ENCODE assay signal across 1 fruit fly cellular context in the genomic region with DNA sequence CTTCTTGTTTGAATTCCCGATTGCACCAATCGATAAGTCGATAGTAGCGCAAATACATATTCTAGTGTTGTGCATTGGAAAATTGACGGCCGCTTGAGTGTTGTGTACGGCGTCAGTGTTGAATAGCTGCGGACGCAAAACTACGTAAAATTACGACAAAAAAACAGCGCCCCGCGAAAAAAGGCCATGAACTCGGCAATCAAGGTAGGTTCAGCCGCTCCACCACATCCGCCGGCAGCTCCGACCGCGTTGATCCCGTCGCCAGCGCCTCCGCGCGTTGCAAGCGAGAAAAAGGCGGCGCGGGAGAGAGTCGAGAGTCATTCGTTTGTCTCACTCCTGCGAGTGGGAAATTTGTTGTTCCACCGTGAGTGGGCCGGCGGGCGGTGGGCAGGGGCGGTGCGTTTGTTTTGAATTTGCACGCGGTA.
TF ChIP-seq lines count a peak whose summit lies in the region.

A gene (plus strand): TSS at position 95 of the 425 bp plus-strand sequence.

TF ChIP-seq in whole organism, embryonic, 481 proteins besides CTCF, POLR2A, EP300 and RAD21 (continued from another document and continues in another):
- peak; percentile 74 for TF ChIP-seq lbe (GFP tag; optimal IDR thresholded peaks at IDR 0.05; lab: Kevin White, UChicago)
- no peak for TF ChIP-seq CG11504 (tag; optimal IDR thresholded peaks at IDR 0.05; lab: Kevin White, UChicago)
- peak; percentile 76 for TF ChIP-seq maf-S (GFP tag; optimal IDR thresholded peaks at IDR 0.05; lab: Kevin White, UChicago)
- TF ChIP-seq CG14667 (GFP tag; IDR thresholded peaks at IDR 0.05; lab: Robert Waterston, UW): no peak
- TF ChIP-seq Vsx1 (GFP tag; optimal IDR thresholded peaks at IDR 0.05; lab: Kevin White, UChicago): no peak
- peak; percentile 91 for TF ChIP-seq YL-1 (GFP tag; optimal IDR thresholded peaks at IDR 0.05; lab: Kevin White, UChicago)
- 0 out of 2 replicates have a peak, but pooled peaks have one; percentile 40 for TF ChIP-seq stc (GFP tag; IDR thresholded peaks at IDR 0.05; lab: Robert Waterston, UW)
- peak; percentile 57 for TF ChIP-seq NC2α (GFP tag; optimal IDR thresholded peaks at IDR 0.05; lab: Kevin White, UChicago)
- no peak for TF ChIP-seq Optix (GFP tag; IDR thresholded peaks at IDR 0.05; lab: Robert Waterston, UW)
- peak; percentile 86 for TF ChIP-seq CG34224 (GFP tag; IDR thresholded peaks at IDR 0.05; lab: Robert Waterston, UW; ENCODE audit: partially characterized antibody)
- no peak for TF ChIP-seq exex (tag; optimal IDR thresholded peaks at IDR 0.05; lab: Kevin White, UChicago)
- TF ChIP-seq CG7928 (GFP tag; optimal IDR thresholded peaks at IDR 0.05; lab: Kevin White, UChicago): no peak
- peak; percentile 36; the same call in 2 of the 3 replicates for TF ChIP-seq CG14050 (GFP tag; IDR thresholded peaks at IDR 0.05; lab: Robert Waterston, UW)
- TF ChIP-seq CG9932 (GFP tag; IDR thresholded peaks at IDR 0.05; lab: Robert Waterston, UW): peak; percentile 85
- no peak for TF ChIP-seq HLHmδ (GFP tag; optimal IDR thresholded peaks at IDR 0.05; lab: Kevin White, UChicago)
- no peak for TF ChIP-seq CG1233 (GFP tag; optimal IDR thresholded peaks at IDR 0.05; lab: Kevin White, UChicago)
- TF ChIP-seq row (GFP tag; IDR thresholded peaks at IDR 0.05; lab: Robert Waterston, UW): peak; percentile 22; the same call in 1 of the 3 replicates
- TF ChIP-seq Rfx (GFP tag; IDR thresholded peaks at IDR 0.05; lab: Robert Waterston, UW): peak; percentile 87
- no peak for TF ChIP-seq fru (optimal IDR thresholded peaks at IDR 0.05; lab: Kevin White, UChicago)
- no peak; the same call in 1 of the 2 replicates for TF ChIP-seq bowl (GFP tag; IDR thresholded peaks at IDR 0.05; lab: Robert Waterston, UW)
- TF ChIP-seq MBD-R2 (GFP tag; IDR thresholded peaks at IDR 0.05; lab: Robert Waterston, UW): peak; percentile 88
- TF ChIP-seq CG15514 (GFP tag; optimal IDR thresholded peaks at IDR 0.05; lab: Kevin White, UChicago): peak; percentile 86
- TF ChIP-seq CG18619 (GFP tag; optimal IDR thresholded peaks at IDR 0.05; lab: Kevin White, UChicago): peak; percentile 43
- TF ChIP-seq ttk (GFP tag; IDR thresholded peaks at IDR 0.05; lab: Robert Waterston, UW): no peak
- TF ChIP-seq PHDP (tag; optimal IDR thresholded peaks at IDR 0.05; lab: Kevin White, UChicago): peak; percentile 56
- no peak for TF ChIP-seq cato (GFP tag; optimal IDR thresholded peaks at IDR 0.05; lab: Kevin White, UChicago; ENCODE audit: borderline replicate concordance)
- TF ChIP-seq ham (GFP tag; IDR thresholded peaks at IDR 0.05; lab: Robert Waterston, UW): no peak
- TF ChIP-seq Med (GFP tag; lab: Kevin White, UChicago): peak; percentile 98
- TF ChIP-seq nerfin-1 (tag; optimal IDR thresholded peaks at IDR 0.05; lab: Kevin White, UChicago): peak; percentile 52
- peak; percentile 59 for TF ChIP-seq unc-4 (GFP tag; IDR thresholded peaks at IDR 0.05; lab: Robert Waterston, UW; ENCODE audit: partially characterized antibody)
- TF ChIP-seq insv (GFP tag; optimal IDR thresholded peaks at IDR 0.05; lab: Kevin White, UChicago): no peak
- TF ChIP-seq Sox102F (GFP tag; optimal IDR thresholded peaks at IDR 0.05; lab: Kevin White, UChicago): no peak
- TF ChIP-seq CG6813 (GFP tag; optimal IDR thresholded peaks at IDR 0.05; lab: Kevin White, UChicago): no peak
- no peak for TF ChIP-seq CG15479 (GFP tag; optimal IDR thresholded peaks at IDR 0.05; lab: Kevin White, UChicago)
- TF ChIP-seq zfh2 (GFP tag; optimal IDR thresholded peaks at IDR 0.05; lab: Kevin White, UChicago): peak; percentile 88
- TF ChIP-seq sim (GFP tag; IDR thresholded peaks at IDR 0.05; lab: Robert Waterston, UW): no peak
- peak; percentile 41 for TF ChIP-seq CG18476 (GFP tag; optimal IDR thresholded peaks at IDR 0.05; lab: Kevin White, UChicago)
- TF ChIP-seq CG9727 (GFP tag; optimal IDR thresholded peaks at IDR 0.05; lab: Kevin White, UChicago): no peak
- peak; percentile 0 for TF ChIP-seq Dek (tag; optimal IDR thresholded peaks at IDR 0.05; lab: Kevin White, UChicago)
- peak; percentile 75 to 82 for TF ChIP-seq dpn (GFP tag; optimal IDR thresholded peaks at IDR 0.05; lab: Kevin White, UChicago)
- no peak for TF ChIP-seq D19B (GFP tag; optimal IDR thresholded peaks at IDR 0.05; lab: Kevin White, UChicago)
- no peak for TF ChIP-seq prd (optimal IDR thresholded peaks at IDR 0.05; lab: Kevin White, UChicago)
- peak; percentile 56; the same call in 2 of the 3 replicates for TF ChIP-seq prd (GFP tag; IDR thresholded peaks at IDR 0.05; lab: Robert Waterston, UW)
- peak; percentile 34 for TF ChIP-seq az2 (GFP tag; optimal IDR thresholded peaks at IDR 0.05; lab: Kevin White, UChicago)
- peak; percentile 65 for TF ChIP-seq CG3163 (GFP tag; optimal IDR thresholded peaks at IDR 0.05; lab: Kevin White, UChicago)
- TF ChIP-seq CG10321 (GFP tag; IDR thresholded peaks at IDR 0.05; lab: Robert Waterston, UW): no peak
- TF ChIP-seq h (optimal IDR thresholded peaks at IDR 0.05; lab: Kevin White, UChicago): no peak
- TF ChIP-seq CG34422 (GFP tag; IDR thresholded peaks at IDR 0.05; lab: Robert Waterston, UW): peak; percentile 43; the same call in 1 of the 3 replicates
- TF ChIP-seq CrebB (tag; optimal IDR thresholded peaks at IDR 0.05; lab: Kevin White, UChicago): no peak
- TF ChIP-seq Sox100B (GFP tag; optimal IDR thresholded peaks at IDR 0.05; lab: Kevin White, UChicago): no peak
- TF ChIP-seq B-H2 (GFP tag; optimal IDR thresholded peaks at IDR 0.05; lab: Kevin White, UChicago): peak; percentile 77
- peak; percentile 71 for TF ChIP-seq hbn (GFP tag; IDR thresholded peaks at IDR 0.05; lab: Robert Waterston, UW; ENCODE audit: partially characterized antibody)
- TF ChIP-seq Ets65A (GFP tag; lab: Kevin White, UChicago): peak; percentile 98
- TF ChIP-seq CG6254 (GFP tag; optimal IDR thresholded peaks at IDR 0.05; lab: Kevin White, UChicago): no peak
- TF ChIP-seq CG10565 (GFP tag; optimal IDR thresholded peaks at IDR 0.05; lab: Kevin White, UChicago): no peak
- no peak for TF ChIP-seq grn (GFP tag; optimal IDR thresholded peaks at IDR 0.05; lab: Kevin White, UChicago)
- TF ChIP-seq slou (GFP tag; optimal IDR thresholded peaks at IDR 0.05; lab: Kevin White, UChicago): peak; percentile 17
- no peak for TF ChIP-seq CG7745 (tag; optimal IDR thresholded peaks at IDR 0.05; lab: Kevin White, UChicago)
- TF ChIP-seq CG17361 (GFP tag; IDR thresholded peaks at IDR 0.05; lab: Robert Waterston, UW): peak; percentile 40; the same call in 2 of the 3 replicates
- no peak for TF ChIP-seq CG2678 (tag; optimal IDR thresholded peaks at IDR 0.05; lab: Kevin White, UChicago)
- peak; percentile 67 for TF ChIP-seq CG1603 (tag; optimal IDR thresholded peaks at IDR 0.05; lab: Kevin White, UChicago)
- peak; percentile 79 for TF ChIP-seq zfh1 (GFP tag; IDR thresholded peaks at IDR 0.05; lab: Robert Waterston, UW)
- no peak for TF ChIP-seq cwo (GFP tag; optimal IDR thresholded peaks at IDR 0.05; lab: Kevin White, UChicago)
- no peak; the same call in 2 of the 3 replicates for TF ChIP-seq vnd (GFP tag; IDR thresholded peaks at IDR 0.05; lab: Robert Waterston, UW; ENCODE audit: partially characterized antibody)
- TF ChIP-seq ara (GFP tag; IDR thresholded peaks at IDR 0.05; lab: Robert Waterston, UW): no peak
- TF ChIP-seq org-1 (GFP tag; optimal IDR thresholded peaks at IDR 0.05; lab: Kevin White, UChicago): peak; percentile 60
- peak; percentile 11 for TF ChIP-seq CG13424 (tag; optimal IDR thresholded peaks at IDR 0.05; lab: Kevin White, UChicago)
- peak; percentile 65; the same call in 1 of the 2 replicates for TF ChIP-seq chm (GFP tag; IDR thresholded peaks at IDR 0.05; lab: Robert Waterston, UW)
- peak; percentile 70 for TF ChIP-seq tin (GFP tag; optimal IDR thresholded peaks at IDR 0.05; lab: Kevin White, UChicago)
- TF ChIP-seq fd96Cb (tag; optimal IDR thresholded peaks at IDR 0.05; lab: Kevin White, UChicago): peak; percentile 21
- TF ChIP-seq CG8478 (optimal IDR thresholded peaks at IDR 0.05; lab: Kevin White, UChicago): no peak
- TF ChIP-seq dysf (GFP tag; IDR thresholded peaks at IDR 0.05; lab: Robert Waterston, UW): peak; percentile 53; the same call in 1 of the 3 replicates
- no peak for TF ChIP-seq pfk (GFP tag; optimal IDR thresholded peaks at IDR 0.05; lab: Kevin White, UChicago)
- peak; percentile 64; the same call in 3 of the 4 replicates for TF ChIP-seq Gug (GFP tag; IDR thresholded peaks at IDR 0.05; lab: Robert Waterston, UW)
- TF ChIP-seq CG1529 (GFP tag; optimal IDR thresholded peaks at IDR 0.05; lab: Kevin White, UChicago): no peak
- TF ChIP-seq Usf (GFP tag; optimal IDR thresholded peaks at IDR 0.05; lab: Kevin White, UChicago): no peak
- 0 out of 3 replicates have a peak, but pooled peaks have one; percentile 12 for TF ChIP-seq so (GFP tag; IDR thresholded peaks at IDR 0.05; lab: Robert Waterston, UW)
- TF ChIP-seq lilli (GFP tag; optimal IDR thresholded peaks at IDR 0.05; lab: Kevin White, UChicago): peak; percentile 82
- peak; percentile 63 for TF ChIP-seq CG1647 (GFP tag; optimal IDR thresholded peaks at IDR 0.05; lab: Kevin White, UChicago)
- TF ChIP-seq NC2β (GFP tag; optimal IDR thresholded peaks at IDR 0.05; lab: Kevin White, UChicago): peak; percentile 32
- TF ChIP-seq Taf1 (GFP tag; IDR thresholded peaks at IDR 0.05; lab: Robert Waterston, UW): 0 out of 2 replicates have a peak, but pooled peaks have one; percentile 14
- TF ChIP-seq CG18011 (GFP tag; optimal IDR thresholded peaks at IDR 0.05; lab: Kevin White, UChicago): peak; percentile 44
- TF ChIP-seq CG8924 (tag; optimal IDR thresholded peaks at IDR 0.05; lab: Kevin White, UChicago): peak; percentile 30
- TF ChIP-seq kah (GFP tag; optimal IDR thresholded peaks at IDR 0.05; lab: Kevin White, UChicago): no peak
- TF ChIP-seq CG5180 (GFP tag; optimal IDR thresholded peaks at IDR 0.05; lab: Kevin White, UChicago): no peak
- peak; percentile 33; the same call in 1 of the 2 replicates for TF ChIP-seq onecut (GFP tag; IDR thresholded peaks at IDR 0.05; lab: Robert Waterston, UW)
- TF ChIP-seq jumu (GFP tag; optimal IDR thresholded peaks at IDR 0.05; lab: Kevin White, UChicago): peak; percentile 79
- TF ChIP-seq CG8944 (GFP tag; optimal IDR thresholded peaks at IDR 0.05; lab: Kevin White, UChicago): peak; percentile 62
- no peak for TF ChIP-seq sqz (GFP tag; optimal IDR thresholded peaks at IDR 0.05; lab: Kevin White, UChicago)
- no peak for TF ChIP-seq C15 (GFP tag; IDR thresholded peaks at IDR 0.05; lab: Robert Waterston, UW)
- TF ChIP-seq CG13123 (GFP tag; optimal IDR thresholded peaks at IDR 0.05; lab: Kevin White, UChicago): no peak
- peak; percentile 68 for TF ChIP-seq Xrp1 (GFP tag; IDR thresholded peaks at IDR 0.05; lab: Robert Waterston, UW)
- no peak for TF ChIP-seq sc (optimal IDR thresholded peaks at IDR 0.05; lab: Kevin White, UChicago)
- TF ChIP-seq sc (GFP tag; optimal IDR thresholded peaks at IDR 0.05; lab: Kevin White, UChicago): no peak
- no peak for TF ChIP-seq CG3407 (GFP tag; optimal IDR thresholded peaks at IDR 0.05; lab: Kevin White, UChicago)
- TF ChIP-seq salm (tag; optimal IDR thresholded peaks at IDR 0.05; lab: Kevin White, UChicago): no peak
- TF ChIP-seq slp2 (GFP tag; optimal IDR thresholded peaks at IDR 0.05; lab: Kevin White, UChicago): peak; percentile 59
- no peak for TF ChIP-seq Hey (tag; optimal IDR thresholded peaks at IDR 0.05; lab: Kevin White, UChicago)
- TF ChIP-seq sna (GFP tag; IDR thresholded peaks at IDR 0.05; lab: Robert Waterston, UW; ENCODE audit: partially characterized antibody): peak; percentile 79
- TF ChIP-seq Max (GFP tag; optimal IDR thresholded peaks at IDR 0.05; lab: Kevin White, UChicago): peak; percentile 77
- TF ChIP-seq CG6175 (GFP tag; IDR thresholded peaks at IDR 0.05; lab: Robert Waterston, UW): no peak
- peak; percentile 70 for TF ChIP-seq CG11247 (GFP tag; IDR thresholded peaks at IDR 0.05; lab: Robert Waterston, UW)
- no peak for TF ChIP-seq CG11696 (GFP tag; IDR thresholded peaks at IDR 0.05; lab: Robert Waterston, UW)
- peak; percentile 84 for TF ChIP-seq CG17186 (GFP tag; optimal IDR thresholded peaks at IDR 0.05; lab: Kevin White, UChicago)
- no peak for TF ChIP-seq zf30C (GFP tag; optimal IDR thresholded peaks at IDR 0.05; lab: Kevin White, UChicago)
- TF ChIP-seq Hr51 (GFP tag; optimal IDR thresholded peaks at IDR 0.05; lab: Kevin White, UChicago): peak in 1 of 2 experiments; percentile 61
- no peak for TF ChIP-seq sd (tag; optimal IDR thresholded peaks at IDR 0.05; lab: Kevin White, UChicago)
- TF ChIP-seq ac (GFP tag; optimal IDR thresholded peaks at IDR 0.05; lab: Kevin White, UChicago): no peak
- TF ChIP-seq CG12744 (GFP tag; optimal IDR thresholded peaks at IDR 0.05; lab: Kevin White, UChicago): peak; percentile 73
- peak; percentile 86 for TF ChIP-seq Ets97D (GFP tag; optimal IDR thresholded peaks at IDR 0.05; lab: Kevin White, UChicago)
- peak; percentile 63 for TF ChIP-seq CG4282 (GFP tag; optimal IDR thresholded peaks at IDR 0.05; lab: Kevin White, UChicago)
- TF ChIP-seq CG8388 (GFP tag; optimal IDR thresholded peaks at IDR 0.05; lab: Kevin White, UChicago): no peak
- no peak for TF ChIP-seq dimm (GFP tag; IDR thresholded peaks at IDR 0.05; lab: Robert Waterston, UW)
- TF ChIP-seq knrl (GFP tag; IDR thresholded peaks at IDR 0.05; lab: Robert Waterston, UW; ENCODE audit: partially characterized antibody): peak; percentile 58; the same call in 2 of the 3 replicates
- peak; percentile 72 for TF ChIP-seq caup (GFP tag; optimal IDR thresholded peaks at IDR 0.05; lab: Kevin White, UChicago; ENCODE audit: severe bottlenecking)
- peak; percentile 33 for TF ChIP-seq CG17829 (tag; optimal IDR thresholded peaks at IDR 0.05; lab: Kevin White, UChicago)
- no peak for TF ChIP-seq sens-2 (GFP tag; IDR thresholded peaks at IDR 0.05; lab: Robert Waterston, UW)
- peak; percentile 22 for TF ChIP-seq CG17359 (tag; optimal IDR thresholded peaks at IDR 0.05; lab: Kevin White, UChicago)
- TF ChIP-seq sug (tag; optimal IDR thresholded peaks at IDR 0.05; lab: Kevin White, UChicago): peak; percentile 64
- no peak for TF ChIP-seq Poxn (GFP tag; IDR thresholded peaks at IDR 0.05; lab: Robert Waterston, UW)
- TF ChIP-seq CG4424 (GFP tag; optimal IDR thresholded peaks at IDR 0.05; lab: Kevin White, UChicago): peak; percentile 64
- peak; percentile 73 for TF ChIP-seq CG33213 (GFP tag; optimal IDR thresholded peaks at IDR 0.05; lab: Kevin White, UChicago)
- peak; percentile 65 for TF ChIP-seq CG7963 (GFP tag; IDR thresholded peaks at IDR 0.05; lab: Robert Waterston, UW; ENCODE audit: partially characterized antibody)
- peak; percentile 85 for TF ChIP-seq CG6791 (GFP tag; IDR thresholded peaks at IDR 0.05; lab: Robert Waterston, UW; ENCODE audit: partially characterized antibody)
- peak; percentile 9 for TF ChIP-seq CG2202 (tag; optimal IDR thresholded peaks at IDR 0.05; lab: Kevin White, UChicago)
- no peak for TF ChIP-seq CG14441 (GFP tag; IDR thresholded peaks at IDR 0.05; lab: Robert Waterston, UW)
